Worm (Caenorhabditis elegans) whole organism, L1 larva: ENCODE data around the gene cpg-1.

Experiments used
- blmp-1 ChIP-seq: fragments of 150-350 bp; optimal IDR thresholded peaks from 2 replicates; lab custom pipeline; 2014; ENCODE audit warnings: missing biosample characterization, missing genetic modification characterization
- fkh-4 ChIP-seq: sonication (generic microtip); optimal IDR thresholded peaks from 2 replicates; lab custom pipeline; 2016; ENCODE audit warnings: missing compliant biosample characterization, missing genetic modification characterization, borderline replicate concordance
- vab-15 ChIP-seq: sonication (generic microtip); optimal IDR thresholded peaks from 2 replicates; lab custom pipeline; 2017; ENCODE audit warnings: missing genotype, mild to moderate bottlenecking, missing genetic modification characterization, missing compliant biosample characterization
- ztf-11 ChIP-seq, 2 experiments: sonication (generic microtip); optimal IDR thresholded peaks; 2 replicates each; lab custom pipeline; 2016 to 2017; ENCODE audit warnings: missing genetic modification characterization in 2 of 2, missing biosample characterization in 1 of 2, missing compliant biosample characterization in 1 of 2

DNA sequence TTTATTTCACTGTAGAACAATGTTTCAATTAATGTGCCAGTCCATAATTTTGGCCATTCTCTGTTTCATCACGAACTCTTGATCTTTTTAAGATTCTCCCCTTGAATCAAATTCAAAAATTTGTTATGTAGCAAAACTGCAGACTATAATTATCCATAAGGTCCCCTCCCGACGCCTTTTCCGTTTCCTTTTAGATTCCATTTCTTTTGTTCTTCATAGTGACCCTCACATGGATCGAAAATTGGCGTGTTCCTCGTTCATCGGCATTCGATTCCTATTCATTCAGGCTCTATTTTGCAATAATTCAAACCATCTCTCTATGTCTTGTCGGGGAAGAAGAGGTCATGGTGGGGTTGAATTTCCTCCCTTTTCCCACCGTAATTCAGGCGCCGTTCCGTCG is 44.7 kb upstream of the cpg-1 start:
- TF ChIP-seq vab-15 (tag; lab: Kevin White, UChicago): no peak
- TF ChIP-seq ztf-11 (tag; optimal IDR thresholded peaks at IDR 0.05; lab: Kevin White, UChicago): no peak
- TF ChIP-seq fkh-4 (tag; lab: Kevin White, UChicago): no peak
- TF ChIP-seq blmp-1: no peak
